Worm (Caenorhabditis elegans): Measurements from ENCODE around the gene try-12.

Gene try-12

ce11 chrV:7415780-7416428, 33.2 kb upstream of the try-12 start, which contains the start of gene F18E3.13:
Gene F18E3.13, plus strand, starts transcription at chrV:7416164.
- TF ChIP-seq Y53G8AR.9 (GFP tag; conservative IDR thresholded peaks at IDR 0.05), result 0 out of 2 replicates have a peak, but pooled peaks have one; percentile 33
- TF ChIP-seq K11D2.4 (GFP tag; IDR thresholded peaks at IDR 0.05), result 0 out of 2 replicates have a peak, but pooled peaks have one; percentile 13
- TF ChIP-seq ztf-26 (tag; optimal IDR thresholded peaks at IDR 0.05), result peak; percentile 79
- TF ChIP-seq chd-7 (tag; optimal IDR thresholded peaks at IDR 0.05), result peak; percentile 7
- TF ChIP-seq atf-7 (tag; optimal IDR thresholded peaks at IDR 0.05), result peak; percentile 69
- no peak for TF ChIP-seq rcor-1 (GFP tag; IDR thresholded peaks at IDR 0.05)
- TF ChIP-seq ets-4 (GFP tag; optimal IDR thresholded peaks at IDR 0.05), result no peak
- TF ChIP-seq lin-40 (tag; optimal IDR thresholded peaks at IDR 0.05), result peak; percentile 35
- no peak for TF ChIP-seq zfh-2 (GFP tag; conservative IDR thresholded peaks at IDR 0.05)
- no peak for TF ChIP-seq F23B12.7 (tag; optimal IDR thresholded peaks at IDR 0.05; ENCODE audit: insufficient read depth)
- TF ChIP-seq ZK185.1 (tag; optimal IDR thresholded peaks at IDR 0.05; ENCODE audit: poor library complexity, severe bottlenecking), result peak; percentile 43
- peak; percentile 76 for TF ChIP-seq somi-1 (GFP tag; optimal IDR thresholded peaks at IDR 0.05)
- no peak for TF ChIP-seq mes-4 (tag; optimal IDR thresholded peaks at IDR 0.05)
- TF ChIP-seq ama-1 (optimal IDR thresholded peaks at IDR 0.05), result peak; percentile 96
- no peak for TF ChIP-seq ama-1 (GFP tag; optimal IDR thresholded peaks at IDR 0.05)
- TF ChIP-seq Y56A3A.18 (GFP tag; IDR thresholded peaks at IDR 0.05), result no peak
- no peak for TF ChIP-seq F39B2.1 (GFP tag; IDR thresholded peaks at IDR 0.05)
- TF ChIP-seq pha-4 (tag; optimal IDR thresholded peaks at IDR 0.05), result no peak
- TF ChIP-seq C06A6.2 (GFP tag; conservative IDR thresholded peaks at IDR 0.05), result peak; percentile 34; the same call in 1 of the 2 replicates
- TF ChIP-seq B0261.1 (tag; optimal IDR thresholded peaks at IDR 0.05), result no peak
- peak; percentile 74 for TF ChIP-seq nfyb-1 (GFP tag; IDR thresholded peaks at IDR 0.05)
- TF ChIP-seq K12H6.12 (tag; optimal IDR thresholded peaks at IDR 0.05), result no peak
- no peak for TF ChIP-seq Y79H2A.3 (GFP tag; conservative IDR thresholded peaks at IDR 0.05)
- TF ChIP-seq B0019.2 (GFP tag; conservative IDR thresholded peaks at IDR 0.05), result no peak
- 0 out of 2 replicates have a peak, but pooled peaks have one; percentile 27 for TF ChIP-seq lin-26 (GFP tag; IDR thresholded peaks at IDR 0.05)
- TF ChIP-seq F22D6.2 (tag; optimal IDR thresholded peaks at IDR 0.05), result peak; percentile 21

- TF ChIP-seq fkh-3 (tag; optimal IDR thresholded peaks at IDR 0.05) (no peak), mcd-1 (GFP tag; IDR thresholded peaks at IDR 0.05) (no peak), die-1 (tag; optimal IDR thresholded peaks at IDR 0.05) (no peak), athp-1 (tag; optimal IDR thresholded peaks at IDR 0.05) (no peak), ztf-28 (GFP tag; IDR thresholded peaks at IDR 0.05) (no peak), ztf-22 (GFP tag; optimal IDR thresholded peaks at IDR 0.05) (no peak)
Observed at ce11 chrV:7416569-7416968, 32.6 kb upstream of the try-12 start.

- TF ChIP-seq dpff-1 (tag; optimal IDR thresholded peaks at IDR 0.05) (no peak), Y95B8A.8 (GFP tag; IDR thresholded peaks at IDR 0.05) (no peak), egl-44 (GFP tag; IDR thresholded peaks at IDR 0.05) (no peak), xnd-1 (tag; optimal IDR thresholded peaks at IDR 0.05) (no peak), zfh-2 (GFP tag; conservative IDR thresholded peaks at IDR 0.05) (no peak), nfya-2 (GFP tag; IDR thresholded peaks at IDR 0.05) (no peak), cebp-2 (GFP tag; IDR thresholded peaks at IDR 0.05) (no peak), lir-1 (GFP tag; conservative IDR thresholded peaks at IDR 0.05) (no peak), snpc-3.4 (tag; optimal IDR thresholded peaks at IDR 0.05) (no peak), lin-40 (tag; optimal IDR thresholded peaks at IDR 0.05) (no peak), K11D2.4 (GFP tag; IDR thresholded peaks at IDR 0.05) (no peak)
Observed at ce11 chrV:7417018-7417716, 32.0 kb upstream of the try-12 start, which contains the start of gene srw-67. Gene srw-67, plus strand, starts transcription at chrV:7417660.
